Fruit fly (Drosophila melanogaster) whole organism, pupa: ENCODE results near the gene Alp5.

Source experiments
- CG10348 ChIP-seq: fragments of 200-800 bp; sonication (Bioruptor generic); IDR thresholded peaks from 2 replicates; pipeline ENCODE4 v1.3.6; 2022; ENCODE audit warnings: missing biosample characterization, missing genetic modification characterization
- CG12605 ChIP-seq: fragments of 200-800 bp; sonication (Bioruptor generic); IDR thresholded peaks from 2 replicates; pipeline ENCODE4 v1.3.6; 2022; ENCODE audit warnings: missing biosample characterization, missing genetic modification characterization
- CG17806 ChIP-seq: fragments of 200-800 bp; sonication (Bioruptor generic); optimal IDR thresholded peaks from 2 replicates; lab custom pipeline; 2018; ENCODE audit warnings: missing biosample characterization, mild to moderate bottlenecking, missing genetic modification characterization, moderate library complexity
- CG32121 ChIP-seq: fragments of 200-800 bp; sonication (Bioruptor generic); IDR thresholded peaks from 2 replicates; pipeline ENCODE4 v1.3.6; 2022; ENCODE audit warnings: missing biosample characterization, missing genetic modification characterization
- CG34367 ChIP-seq: fragments of 200-800 bp; sonication (Bioruptor generic); optimal IDR thresholded peaks from 2 replicates; lab custom pipeline; 2018; ENCODE audit warnings: missing biosample characterization, mild to moderate bottlenecking, missing genetic modification characterization
- CG4496 ChIP-seq: fragments of 200-800 bp; sonication (Bioruptor generic); IDR thresholded peaks from 3 replicates; pipeline ENCODE4 v1.3.6; 2022; ENCODE audit warnings: missing biosample characterization, missing genetic modification characterization
- CG9948 ChIP-seq: fragments of 200-800 bp; sonication (Bioruptor generic); optimal IDR thresholded peaks from 2 replicates; lab custom pipeline; 2018; ENCODE audit warnings: missing biosample characterization, mild to moderate bottlenecking, missing genetic modification characterization, moderate library complexity
- EcR ChIP-seq: fragments of 200-800 bp; sonication (Bioruptor generic); optimal IDR thresholded peaks from 3 replicates; lab custom pipeline; 2019; ENCODE audit warnings: missing biosample characterization, missing genetic modification characterization, mild to moderate bottlenecking, moderate library complexity, missing genetic modification reagents
- gl ChIP-seq: fragments of 200-800 bp; sonication (Bioruptor generic); optimal IDR thresholded peaks from 2 replicates; lab custom pipeline; 2018; ENCODE audit warnings: missing biosample characterization, mild to moderate bottlenecking, missing genetic modification characterization

DNA sequence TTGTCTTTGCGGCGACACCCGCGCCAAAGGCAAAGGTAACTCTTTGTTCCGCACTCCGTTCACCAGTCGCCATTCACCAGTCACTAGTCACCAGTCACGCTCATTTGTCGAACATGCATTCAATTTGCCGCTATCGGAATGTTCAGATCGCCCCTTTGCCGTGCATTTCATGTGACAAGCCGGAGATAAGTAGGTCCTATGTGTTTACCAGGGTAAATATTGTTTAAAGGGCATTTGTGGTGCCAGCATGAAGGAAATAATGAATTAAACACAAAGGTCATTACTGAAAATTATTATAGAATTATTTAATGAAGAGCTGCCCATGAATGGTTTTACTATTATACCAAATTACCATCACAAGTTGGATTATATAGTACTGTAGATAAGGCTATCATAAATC, 5.7 kb downstream of the Alp5 start:
- no peak for TF ChIP-seq CG4496 (GFP tag; lab: Robert Waterston, UW)
- TF ChIP-seq CG12605 (GFP tag; lab: Robert Waterston, UW): no peak
- TF ChIP-seq EcR: no peak
- no peak for TF ChIP-seq CG10348 (GFP tag; lab: Robert Waterston, UW)
- no peak for TF ChIP-seq CG34367 (tag; lab: Kevin White, UChicago)
- no peak for TF ChIP-seq CG17806 (tag; lab: Kevin White, UChicago)
- TF ChIP-seq CG9948: no peak
- TF ChIP-seq gl (tag; lab: Kevin White, UChicago): no peak
- no peak for TF ChIP-seq CG32121
